Fruit fly (Drosophila melanogaster) whole organism, embryonic: ENCODE measurements around the gene Jhbp11.

Experiments
- Atf6 ChIP-seq: fragments of 200-800 bp; sonication (Bioruptor generic); IDR thresholded peaks from 2 replicates; pipeline ENCODE4 v1.3.6; 2022; ENCODE audit warnings: missing biosample characterization, missing genetic modification characterization
- Bgb ChIP-seq: fragments of 200-800 bp; sonication (Bioruptor generic); IDR thresholded peaks from 2 replicates; pipeline ENCODE4 v1.3.6; 2022; ENCODE audit warnings: missing biosample characterization, missing genetic modification characterization; ENCODE audit not compliant: partially characterized antibody
- C15 ChIP-seq: fragments of 200-800 bp; sonication (Bioruptor generic); IDR thresholded peaks from 3 replicates; pipeline ENCODE4 v1.3.6; 2022; ENCODE audit warnings: missing biosample characterization, missing genetic modification characterization
- CG10147 ChIP-seq: fragments of 200-800 bp; sonication (Bioruptor generic); optimal IDR thresholded peaks from 2 replicates; lab custom pipeline; 2019; ENCODE audit warnings: missing biosample characterization, mild to moderate bottlenecking, missing genetic modification characterization, moderate library complexity
- CG11456 ChIP-seq: fragments of 200-800 bp; sonication (Bioruptor generic); IDR thresholded peaks from 3 replicates; pipeline ENCODE4 v1.3.6; 2022; ENCODE audit warnings: missing biosample characterization, missing genetic modification characterization
- CG11560 ChIP-seq: fragments of 200-800 bp; sonication (Bioruptor generic); IDR thresholded peaks from 3 replicates; pipeline ENCODE4 v1.3.6; 2022; ENCODE audit warnings: missing biosample characterization, missing genetic modification characterization
- CG12391 ChIP-seq: fragments of 200-800 bp; sonication (Bioruptor generic); optimal IDR thresholded peaks from 3 replicates; lab custom pipeline; 2018; ENCODE audit warnings: missing biosample characterization, mild to moderate bottlenecking, missing genetic modification characterization, moderate library complexity
- CG15514 ChIP-seq: fragments of 200-800 bp; sonication (Bioruptor generic); optimal IDR thresholded peaks from 3 replicates; lab custom pipeline; 2017; ENCODE audit warnings: missing biosample characterization, missing genetic modification characterization, mild to moderate bottlenecking, moderate library complexity, missing genetic modification reagents
- CG1602 ChIP-seq: fragments of 200-800 bp; sonication (Bioruptor generic); optimal IDR thresholded peaks from 3 replicates; lab custom pipeline; 2016; ENCODE audit warnings: missing biosample characterization, missing genetic modification characterization
- CG17328 ChIP-seq: fragments of 200-800 bp; sonication (Bioruptor generic); IDR thresholded peaks from 2 replicates; pipeline ENCODE4 v1.3.6; 2022; ENCODE audit warnings: missing biosample characterization, missing genetic modification characterization
- CG18764 ChIP-seq: fragments of 200-800 bp; sonication (Bioruptor generic); optimal IDR thresholded peaks from 3 replicates; lab custom pipeline; 2016; ENCODE audit warnings: missing biosample characterization, missing genetic modification characterization
- CG2199 ChIP-seq: fragments of 200-800 bp; sonication (Bioruptor generic); IDR thresholded peaks from 3 replicates; pipeline ENCODE4 v1.3.6; 2022; ENCODE audit warnings: missing biosample characterization, missing genetic modification characterization
- CG32772 ChIP-seq: fragments of 200-800 bp; sonication (Bioruptor generic); IDR thresholded peaks from 2 replicates; pipeline ENCODE4 v1.3.6; 2022; ENCODE audit warnings: missing biosample characterization, missing genetic modification characterization
- CG34224 ChIP-seq: fragments of 200-800 bp; sonication (Bioruptor generic); IDR thresholded peaks from 3 replicates; pipeline ENCODE4 v1.3.6; 2022; ENCODE audit warnings: missing biosample characterization, missing genetic modification characterization; ENCODE audit not compliant: partially characterized antibody
- CG7786 ChIP-seq: fragments of 200-800 bp; sonication (Bioruptor generic); optimal IDR thresholded peaks from 2 replicates; lab custom pipeline; 2016; ENCODE audit warnings: missing biosample characterization, missing genetic modification characterization
- CG8281 ChIP-seq: fragments of 200-800 bp; sonication (Bioruptor generic); optimal IDR thresholded peaks from 2 replicates; lab custom pipeline; 2018; ENCODE audit warnings: missing biosample characterization, mild to moderate bottlenecking, missing genetic modification characterization, moderate library complexity
- D ChIP-seq, 2 experiments: fragments of 200-800 bp in 1 of 2; fragments of >200 bp in 1 of 2; sonication (Bioruptor generic) in 1 of 2; optimal IDR thresholded peaks; 2 replicates in 1 of 2; 3 replicates in 1 of 2; lab custom pipeline; 2017; ENCODE audit warnings: mild to moderate bottlenecking in 1 of 2, missing biosample characterization in 1 of 2, missing genetic modification characterization in 1 of 2, missing genetic modification reagents in 1 of 2
- Drgx ChIP-seq: fragments of 200-800 bp; sonication (Bioruptor generic); IDR thresholded peaks from 2 replicates; pipeline ENCODE4 v1.3.6; 2022; ENCODE audit warnings: missing biosample characterization, missing genetic modification characterization
- E2f1 ChIP-seq: fragments of 200-800 bp; sonication (Bioruptor generic); IDR thresholded peaks from 2 replicates; pipeline ENCODE4 v1.3.6; 2022; ENCODE audit warnings: missing biosample characterization, missing genetic modification characterization
- Ets97D ChIP-seq: fragments of 200-800 bp; sonication (Bioruptor generic); optimal IDR thresholded peaks from 3 replicates; lab custom pipeline; 2016; ENCODE audit warnings: missing biosample characterization, missing genetic modification characterization
- GATAe ChIP-seq: fragments of 200-800 bp; sonication (Bioruptor generic); conservative IDR thresholded peaks from 2 replicates; pipeline ENCODE4 v1.3.6; 2022; ENCODE audit warnings: missing biosample characterization, missing genetic modification characterization
- HLH4C ChIP-seq: fragments of 200-800 bp; sonication (Bioruptor generic); IDR thresholded peaks from 3 replicates; pipeline ENCODE4 v1.3.6; 2022; ENCODE audit warnings: missing biosample characterization, missing genetic modification characterization; ENCODE audit not compliant: partially characterized antibody
- Hmr ChIP-seq: fragments of 200-800 bp; sonication (Bioruptor generic); optimal IDR thresholded peaks from 3 replicates; lab custom pipeline; 2017; ENCODE audit warnings: mild to moderate bottlenecking, missing biosample characterization, missing genetic modification reagents, missing genetic modification characterization
- Kr ChIP-seq: fragments of 200-800 bp; sonication (Bioruptor generic); optimal IDR thresholded peaks from 2 replicates; lab custom pipeline; 2017; ENCODE audit warnings: missing biosample characterization, mild to moderate bottlenecking, missing genetic modification characterization
- Lpt ChIP-seq: fragments of >200 bp; optimal IDR thresholded peaks from 2 replicates; lab custom pipeline; 2018; ENCODE audit warnings: missing biosample characterization, missing genetic modification characterization
- NC2α ChIP-seq: fragments of 200-800 bp; sonication (Bioruptor generic); optimal IDR thresholded peaks from 2 replicates; lab custom pipeline; 2016; ENCODE audit warnings: missing biosample characterization, missing genetic modification characterization
- NFAT ChIP-seq: fragments of 200-800 bp; sonication (Bioruptor generic); IDR thresholded peaks from 2 replicates; pipeline ENCODE4 v1.3.6; 2022; ENCODE audit warnings: missing biosample characterization, missing genetic modification characterization
- NfI ChIP-seq: fragments of 200-800 bp; sonication (Bioruptor generic); optimal IDR thresholded peaks from 3 replicates; lab custom pipeline; 2018; ENCODE audit warnings: missing biosample characterization, mild to moderate bottlenecking, missing genetic modification characterization, moderate library complexity
- Pdp1 ChIP-seq, 2 experiments: fragments of 200-800 bp; sonication (Bioruptor generic); optimal IDR thresholded peaks; 3 replicates each; lab custom pipeline; 2016; ENCODE audit warnings: missing biosample characterization in 2 of 2, missing genetic modification characterization in 2 of 2, mild to moderate bottlenecking in 1 of 2, moderate library complexity in 1 of 2
- Ptx1 ChIP-seq: fragments of 200-800 bp; sonication (Bioruptor generic); IDR thresholded peaks from 2 replicates; pipeline ENCODE4 v1.3.6; 2022; ENCODE audit warnings: missing biosample characterization, missing genetic modification characterization
- Scr ChIP-seq: fragments of 200-800 bp; sonication (Bioruptor generic); IDR thresholded peaks from 2 replicates; pipeline ENCODE4 v1.3.6; 2022; ENCODE audit warnings: missing biosample characterization, missing genetic modification characterization; ENCODE audit not compliant: partially characterized antibody
- Trl ChIP-seq, 3 experiments: fragments of >200 bp in 2 of 3; fragments of 200-800 bp in 1 of 3; sonication (Bioruptor generic) in 1 of 3; optimal IDR thresholded peaks; 2 replicates in 1 of 3; 3 replicates in 2 of 3; lab custom pipeline; 2016 to 2017; ENCODE audit warnings: missing biosample characterization in 1 of 3, missing genetic modification characterization in 1 of 3
- YL-1 ChIP-seq: fragments of 200-800 bp; sonication (Bioruptor generic); optimal IDR thresholded peaks from 3 replicates; lab custom pipeline; 2017; ENCODE audit warnings: missing biosample characterization, mild to moderate bottlenecking, missing genetic modification characterization
- abd-A ChIP-seq: fragments of 200-800 bp; sonication (Bioruptor generic); optimal IDR thresholded peaks from 3 replicates; lab custom pipeline; 2019; ENCODE audit warnings: missing biosample characterization, mild to moderate bottlenecking, missing genetic modification characterization, moderate library complexity
- amos ChIP-seq: fragments of 200-800 bp; sonication (Bioruptor generic); IDR thresholded peaks from 2 replicates; pipeline ENCODE4 v1.3.6; 2022; ENCODE audit warnings: missing biosample characterization, missing genetic modification characterization; ENCODE audit not compliant: partially characterized antibody
- crol ChIP-seq: fragments of 200-800 bp; sonication (Bioruptor generic); IDR thresholded peaks from 2 replicates; pipeline ENCODE4 v1.3.6; 2022; ENCODE audit warnings: missing biosample characterization, missing genetic modification characterization
- dimm ChIP-seq: fragments of 200-800 bp; sonication (Bioruptor generic); IDR thresholded peaks from 2 replicates; pipeline ENCODE4 v1.3.6; 2022; ENCODE audit warnings: missing biosample characterization, missing genetic modification characterization
- gcm ChIP-seq: fragments of 200-800 bp; sonication (Bioruptor generic); optimal IDR thresholded peaks from 2 replicates; lab custom pipeline; 2019; ENCODE audit warnings: missing biosample characterization, mild to moderate bottlenecking, missing genetic modification characterization, moderate library complexity
- gfzf ChIP-seq: fragments of 200-800 bp; sonication (Bioruptor generic); optimal IDR thresholded peaks from 2 replicates; lab custom pipeline; 2016; ENCODE audit warnings: missing biosample characterization, mild to moderate bottlenecking, missing genetic modification characterization, moderate library complexity
- gsb-n ChIP-seq: fragments of 200-800 bp; sonication (Bioruptor generic); optimal IDR thresholded peaks from 3 replicates; lab custom pipeline; 2018; ENCODE audit warnings: missing biosample characterization, mild to moderate bottlenecking, missing genetic modification characterization
- insv ChIP-seq, 2 experiments: fragments of 200-800 bp; sonication (Bioruptor generic); optimal IDR thresholded peaks; 3 replicates each; lab custom pipeline; 2016 to 2018; ENCODE audit warnings: missing biosample characterization in 2 of 2, missing genetic modification characterization in 2 of 2
- p53 ChIP-seq: fragments of 200-800 bp; sonication (Bioruptor generic); optimal IDR thresholded peaks from 2 replicates; lab custom pipeline; 2016; ENCODE audit warnings: missing biosample characterization, missing genetic modification characterization
- pan ChIP-seq, 4 experiments: fragments of >200 bp in 3 of 4; fragments of 200-800 bp in 1 of 4; sonication (Bioruptor generic) in 1 of 4; optimal IDR thresholded peaks in 3 of 4; IDR thresholded peaks in 1 of 4; 2 replicates each; pipeline versions ENCODE4 v1.3.6 to Lab custom; 2017 to 2022; ENCODE audit warnings: missing biosample characterization in 2 of 4, missing genetic modification characterization in 2 of 4, mixed read lengths in 1 of 4
- peb ChIP-seq: fragments of 200-800 bp; sonication (Bioruptor generic); IDR thresholded peaks from 2 replicates; pipeline ENCODE4 v1.3.6; 2022; ENCODE audit warnings: missing biosample characterization, missing genetic modification characterization
- pnt ChIP-seq: fragments of 200-800 bp; sonication (Bioruptor generic); optimal IDR thresholded peaks from 3 replicates; lab custom pipeline; 2016; ENCODE audit warnings: missing biosample characterization, missing genetic modification characterization
- sima ChIP-seq: fragments of 200-800 bp; sonication (Bioruptor generic); optimal IDR thresholded peaks from 2 replicates; lab custom pipeline; 2016; ENCODE audit warnings: missing biosample characterization, missing genetic modification characterization
- sqz ChIP-seq: fragments of 200-800 bp; sonication (Bioruptor generic); optimal IDR thresholded peaks from 3 replicates; lab custom pipeline; 2018; ENCODE audit warnings: missing biosample characterization, mild to moderate bottlenecking, missing genetic modification characterization
- tx ChIP-seq: fragments of 200-800 bp; sonication (Bioruptor generic); optimal IDR thresholded peaks from 2 replicates; lab custom pipeline; 2016; ENCODE audit warnings: missing biosample characterization, missing genetic modification characterization
- wek ChIP-seq: fragments of 200-800 bp; sonication (Bioruptor generic); optimal IDR thresholded peaks from 3 replicates; lab custom pipeline; 2018; ENCODE audit warnings: missing biosample characterization, mild to moderate bottlenecking, missing genetic modification characterization, moderate library complexity
- zen2 ChIP-seq: fragments of 200-800 bp; sonication (Bioruptor generic); IDR thresholded peaks from 3 replicates; pipeline ENCODE4 v1.3.6; 2022; ENCODE audit warnings: missing biosample characterization, missing genetic modification characterization; ENCODE audit not compliant: partially characterized antibody

Jhbp11 gene

DNA sequence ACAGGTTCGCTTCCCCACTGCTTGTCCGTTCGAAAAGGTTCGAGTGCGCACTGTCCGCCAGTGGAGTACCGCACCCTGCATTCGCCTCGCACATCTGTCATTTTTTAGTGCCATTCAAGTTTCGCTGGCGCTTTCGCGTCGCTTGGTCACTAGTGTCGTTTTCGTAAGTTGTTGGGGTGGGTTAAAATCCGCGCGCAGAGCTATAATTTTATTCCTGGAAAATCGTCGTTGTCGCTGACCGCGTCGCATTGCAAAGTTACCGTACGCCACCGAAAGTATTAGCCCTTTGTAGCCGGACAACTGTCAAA, 50.4 kb downstream of the Jhbp11 start, which contains the start of gene Men-b (continued):
- peak; percentile 25 for TF ChIP-seq Hmr (GFP tag; lab: Kevin White, UChicago)
- TF ChIP-seq Atf6: no peak
- TF ChIP-seq Bgb: peak; percentile 46; the same call in 1 of the 2 replicates
- no peak for TF ChIP-seq CG32772 (GFP tag; lab: Robert Waterston, UW)
- no peak for TF ChIP-seq zen2 (GFP tag; lab: Robert Waterston, UW)
- TF ChIP-seq p53 (GFP tag; lab: Kevin White, UChicago): no peak
- TF ChIP-seq Lpt (GFP tag; lab: Kevin White, UChicago): no peak
- TF ChIP-seq CG11456: no peak
- no peak for TF ChIP-seq YL-1 (GFP tag; lab: Kevin White, UChicago)
- TF ChIP-seq pnt: no peak
- TF ChIP-seq CG10147 (GFP tag; lab: Kevin White, UChicago): no peak
- peak; percentile 38; the same call in 2 of the 3 replicates for TF ChIP-seq CG2199
- TF ChIP-seq Trl (optimal IDR thresholded peaks at IDR 0.05; lab: Kevin White, UChicago): no peak
- no peak for TF ChIP-seq Trl (GFP tag; optimal IDR thresholded peaks at IDR 0.05; lab: Kevin White, UChicago)
- TF ChIP-seq sqz (GFP tag; lab: Kevin White, UChicago): no peak
- no peak for TF ChIP-seq dimm
- TF ChIP-seq insv (GFP tag; optimal IDR thresholded peaks at IDR 0.05; lab: Kevin White, UChicago): no peak
- TF ChIP-seq E2f1: peak; percentile 17; the same call in 1 of the 2 replicates
- TF ChIP-seq wek (GFP tag; lab: Kevin White, UChicago): no peak
- no peak for TF ChIP-seq GATAe (GFP tag; lab: Robert Waterston, UW)
- TF ChIP-seq Ets97D (GFP tag; lab: Kevin White, UChicago): peak; percentile 60
- no peak for TF ChIP-seq CG12391 (tag; lab: Kevin White, UChicago)
- no peak; the same call in 1 of the 2 replicates for TF ChIP-seq CG17328 (GFP tag; lab: Robert Waterston, UW)
- no peak for TF ChIP-seq gsb-n (tag; lab: Kevin White, UChicago)
- TF ChIP-seq CG8281 (tag; lab: Kevin White, UChicago): no peak
- peak; percentile 53; the same call in 1 of the 2 replicates for TF ChIP-seq amos (GFP tag; lab: Robert Waterston, UW)
- TF ChIP-seq CG11560 (tag; lab: Robert Waterston, UW): no peak; the same call in 2 of the 3 replicates
- peak; percentile 76 for TF ChIP-seq CG15514 (GFP tag; lab: Kevin White, UChicago)
- no peak for TF ChIP-seq NfI (GFP tag; lab: Kevin White, UChicago)
- no peak for TF ChIP-seq Ptx1
- no peak for TF ChIP-seq sima (GFP tag; lab: Kevin White, UChicago)
- TF ChIP-seq tx (GFP tag; lab: Kevin White, UChicago): no peak
- TF ChIP-seq D (optimal IDR thresholded peaks at IDR 0.05; lab: Kevin White, UChicago): no peak
- no peak for TF ChIP-seq D (GFP tag; optimal IDR thresholded peaks at IDR 0.05; lab: Kevin White, UChicago)
- no peak for TF ChIP-seq Drgx (GFP tag; lab: Robert Waterston, UW)
- no peak for TF ChIP-seq CG18764 (GFP tag; lab: Kevin White, UChicago)
- peak; percentile 98 for TF ChIP-seq gfzf
- no peak for TF ChIP-seq crol (GFP tag; lab: Robert Waterston, UW)
- TF ChIP-seq CG7786: no peak
- no peak for TF ChIP-seq NC2α (GFP tag; lab: Kevin White, UChicago)
- TF ChIP-seq CG34224 (GFP tag; lab: Robert Waterston, UW): no peak
- no peak for TF ChIP-seq CG1602
- TF ChIP-seq HLH4C (GFP tag; lab: Robert Waterston, UW): no peak
- TF ChIP-seq Scr: no peak
- no peak for TF ChIP-seq C15
- no peak for TF ChIP-seq pan (optimal IDR thresholded peaks at IDR 0.05; lab: Kevin White, UChicago)
- TF ChIP-seq pan (GFP tag; optimal IDR thresholded peaks at IDR 0.05 in 1 of 2, IDR thresholded peaks at IDR 0.05 in 1 of 2): no peak
- peak in 1 of 2 experiments; percentile 6 for TF ChIP-seq Pdp1 (GFP tag; optimal IDR thresholded peaks at IDR 0.05; lab: Kevin White, UChicago)
- no peak for TF ChIP-seq Kr (GFP tag; lab: Kevin White, UChicago)
- TF ChIP-seq NFAT: peak; percentile 49
- no peak for TF ChIP-seq gcm (GFP tag; lab: Kevin White, UChicago)
- no peak for TF ChIP-seq peb
- no peak for TF ChIP-seq abd-A (tag; lab: Kevin White, UChicago)
